Worm (Caenorhabditis elegans) whole organism, young adult: ENCODE measurements around the gene T01D1.7.

Source experiments
- F10E7.11 ChIP-seq: sonication (generic microtip); optimal IDR thresholded peaks from 2 replicates; lab custom pipeline; 2017; ENCODE audit warnings: mild to moderate bottlenecking, missing genetic modification characterization, moderate library complexity, missing compliant biosample characterization
- aptf-3 ChIP-seq: fragments of 200-800 bp; sonication (Bioruptor generic); IDR thresholded peaks from 2 replicates; pipeline ENCODE4 v1.3.6; 2022; ENCODE audit warnings: missing genetic modification characterization, missing compliant biosample characterization
- dpl-1 ChIP-seq: fragments of 150-350 bp; optimal IDR thresholded peaks from 2 replicates; lab custom pipeline; 2014; ENCODE audit warnings: missing biosample characterization, missing genetic modification reagents, missing genetic modification characterization
- ekl-4 ChIP-seq: fragments of 200-800 bp; sonication (Bioruptor generic); IDR thresholded peaks from 2 replicates; pipeline ENCODE4 v1.3.6; 2022; ENCODE audit warnings: missing genetic modification reagents, missing genetic modification characterization, missing compliant biosample characterization
- fkh-3 ChIP-seq: sonication (generic microtip); optimal IDR thresholded peaks from 2 replicates; lab custom pipeline; 2016; ENCODE audit warnings: mild to moderate bottlenecking, missing genetic modification characterization, missing compliant biosample characterization

DNA sequence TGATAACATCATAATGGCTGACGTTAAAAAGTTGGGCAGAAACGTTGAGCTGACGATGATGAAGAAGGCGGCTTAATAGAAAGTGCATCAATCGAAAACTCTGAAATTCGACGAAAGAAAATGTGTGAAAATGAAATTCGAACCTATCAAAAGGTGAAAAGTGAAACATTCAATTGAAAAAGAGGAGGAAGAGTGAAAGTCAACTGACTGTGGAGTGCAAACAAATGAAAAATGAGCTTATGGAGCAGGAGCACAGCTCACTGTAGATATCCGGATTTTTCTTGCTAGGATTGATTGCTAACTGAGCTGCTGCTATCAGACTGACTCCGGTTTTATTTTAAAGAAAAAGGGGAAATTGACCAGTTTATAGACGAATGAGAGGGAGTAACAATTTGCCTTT is 52.5 kb downstream of the T01D1.7 start, which contains the start of gene K10B4.3:
- no peak for TF ChIP-seq F10E7.11
- TF ChIP-seq dpl-1 (GFP tag; lab: Kevin White, UChicago) = no peak
- no peak for TF ChIP-seq ekl-4
- no peak for TF ChIP-seq fkh-3 (tag; lab: Kevin White, UChicago)
- TF ChIP-seq aptf-3 (GFP tag; lab: Robert Waterston, UW) = no peak
